Fruit fly (Drosophila melanogaster): ENCODE results near the gene Tom.

The Tom gene

DNA sequence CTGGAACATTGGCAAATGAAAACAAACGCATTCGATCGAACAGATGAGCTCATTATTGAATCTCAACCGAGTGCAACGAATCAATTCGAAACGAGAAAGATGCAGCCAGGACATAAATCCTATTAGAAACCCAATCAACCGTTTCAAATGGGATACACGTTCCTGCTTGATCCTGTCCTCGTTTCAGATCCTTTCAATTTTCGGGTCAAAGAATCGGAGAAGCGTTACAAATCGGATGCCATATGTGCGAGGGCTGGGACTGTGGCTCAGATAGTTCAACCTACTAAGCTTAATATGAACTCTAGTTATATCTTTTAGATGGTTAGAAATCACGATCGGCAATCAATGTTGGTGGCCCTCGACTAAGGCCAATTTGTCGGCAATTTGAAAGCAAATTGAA, 19.2 kb upstream of the Tom start:
- TF ChIP-seq CG11762 (GFP tag; optimal IDR thresholded peaks at IDR 0.05; ENCODE audit: insufficient read depth) (no peak), Blimp-1 (GFP tag; optimal IDR thresholded peaks at IDR 0.05) (no peak), CG6792 (GFP tag; optimal IDR thresholded peaks at IDR 0.05) (no peak), CG4318 (GFP tag; optimal IDR thresholded peaks at IDR 0.05) (no peak), achi (GFP tag; optimal IDR thresholded peaks at IDR 0.05) (no peak), CG32006 (GFP tag; optimal IDR thresholded peaks at IDR 0.05) (no peak), spab (GFP tag; optimal IDR thresholded peaks at IDR 0.05) (no peak), CG7368 (GFP tag; optimal IDR thresholded peaks at IDR 0.05) (no peak), Gug (GFP tag; IDR thresholded peaks at IDR 0.05) (no peak), CG11294 (GFP tag; IDR thresholded peaks at IDR 0.05) (no peak), Ets21C (GFP tag; optimal IDR thresholded peaks at IDR 0.05) (no peak), CG11902 (GFP tag; optimal IDR thresholded peaks at IDR 0.05) (no peak), fd85E (GFP tag; optimal IDR thresholded peaks at IDR 0.05) (no peak)

DNA sequence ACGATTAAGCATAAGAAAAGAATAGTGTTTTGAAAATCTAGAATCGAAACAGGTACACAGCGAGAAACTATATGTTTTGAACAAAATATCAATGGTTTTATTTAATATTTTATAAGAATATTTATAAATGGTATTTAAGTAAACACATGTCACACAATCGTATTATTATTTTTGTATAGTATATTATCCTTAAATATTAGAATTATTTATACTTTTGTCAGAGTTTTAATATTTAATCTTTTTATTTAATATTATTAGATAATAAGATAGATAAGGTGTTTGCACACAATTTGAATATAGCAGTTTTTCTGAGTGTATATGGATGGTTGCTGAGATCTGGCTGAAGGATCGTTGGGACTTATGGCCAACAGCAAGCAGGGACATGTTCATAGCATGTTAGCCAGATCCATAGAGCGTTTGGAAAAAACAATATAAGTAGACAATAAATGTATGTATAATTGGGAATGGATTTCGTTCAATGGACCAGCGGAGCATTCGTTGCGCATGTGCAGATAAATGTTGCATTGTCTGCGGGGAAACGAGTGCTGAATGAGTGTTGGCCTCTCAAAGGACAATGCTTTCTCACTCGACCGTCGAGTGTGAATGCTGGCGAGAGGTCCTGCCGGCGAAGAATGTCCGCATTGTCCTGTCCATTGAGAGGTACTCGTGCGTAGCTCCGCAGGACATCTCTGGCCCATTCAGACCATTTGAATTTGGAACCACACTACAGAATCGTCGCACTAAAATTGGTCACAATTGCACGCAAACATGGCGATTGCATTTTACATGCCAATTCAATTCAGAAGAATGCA, 16.1 kb upstream of the Tom start:
- TF ChIP-seq Gug (GFP tag; IDR thresholded peaks at IDR 0.05) (no peak), CG8119 (GFP tag; IDR thresholded peaks at IDR 0.05) (no peak), dac (GFP tag; optimal IDR thresholded peaks at IDR 0.05) (no peak), Sox14 (GFP tag; optimal IDR thresholded peaks at IDR 0.05) (no peak), fd59A (GFP tag; optimal IDR thresholded peaks at IDR 0.05) (no peak), Lpt (GFP tag; optimal IDR thresholded peaks at IDR 0.05) (no peak), vri (GFP tag; optimal IDR thresholded peaks at IDR 0.05) (no peak), eg (GFP tag; IDR thresholded peaks at IDR 0.05) (no peak), esn (GFP tag; optimal IDR thresholded peaks at IDR 0.05) (no peak), CG15336 (GFP tag; IDR thresholded peaks at IDR 0.05) (no peak), CG11902 (GFP tag; optimal IDR thresholded peaks at IDR 0.05) (no peak), cyc (GFP tag; optimal IDR thresholded peaks at IDR 0.05) (no peak), Blimp-1 (GFP tag; optimal IDR thresholded peaks at IDR 0.05) (no peak), achi (GFP tag; optimal IDR thresholded peaks at IDR 0.05) (no peak), CG6808 (GFP tag; optimal IDR thresholded peaks at IDR 0.05) (no peak), Met (GFP tag; optimal IDR thresholded peaks at IDR 0.05) (no peak), Hr4 (GFP tag; optimal IDR thresholded peaks at IDR 0.05) (no peak), Eip93F (GFP tag; optimal IDR thresholded peaks at IDR 0.05) (no peak), Hr38 (GFP tag; optimal IDR thresholded peaks at IDR 0.05) (no peak), CG10631 (GFP tag; optimal IDR thresholded peaks at IDR 0.05) (no peak)

DNA sequence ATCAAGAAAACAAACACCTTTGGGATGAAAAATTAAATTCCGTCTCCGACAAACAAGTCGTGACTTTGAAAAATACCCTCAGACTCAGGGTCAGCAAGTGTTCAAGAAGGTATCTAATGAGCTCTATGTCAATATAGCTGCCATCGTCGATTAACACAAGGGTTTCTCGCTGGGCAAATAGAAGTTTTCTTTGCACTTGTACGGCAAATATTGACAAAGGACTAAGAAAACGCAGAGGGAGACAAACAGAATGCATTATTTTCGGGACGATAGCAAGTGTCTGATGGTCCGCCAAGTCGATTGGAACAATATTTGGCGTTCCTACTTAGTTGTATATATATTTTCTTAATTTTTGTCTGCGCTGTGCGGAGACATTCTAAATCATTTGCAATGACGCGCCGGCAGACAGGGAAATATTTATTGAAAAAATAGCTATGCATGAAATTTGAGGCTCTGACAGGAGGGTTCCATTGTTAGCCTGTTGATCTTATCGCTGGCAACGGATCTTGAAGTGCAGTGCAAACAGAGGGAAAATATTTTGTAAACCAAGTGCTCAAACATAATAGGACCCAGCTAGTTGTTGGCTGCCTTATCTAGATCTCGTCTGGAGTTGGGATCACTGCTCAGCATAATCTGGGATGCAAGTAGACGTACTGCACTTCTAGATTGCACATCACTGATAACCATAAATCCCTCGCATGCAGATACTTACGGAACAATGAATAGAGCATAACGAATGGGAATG, 12.7 kb upstream of the Tom start:
- peak; percentile 93 for TF ChIP-seq fkh (GFP tag; optimal IDR thresholded peaks at IDR 0.05)
- no peak for TF ChIP-seq Hr4 (GFP tag; optimal IDR thresholded peaks at IDR 0.05)
- TF ChIP-seq fd85E (GFP tag; optimal IDR thresholded peaks at IDR 0.05), result no peak

DNA sequence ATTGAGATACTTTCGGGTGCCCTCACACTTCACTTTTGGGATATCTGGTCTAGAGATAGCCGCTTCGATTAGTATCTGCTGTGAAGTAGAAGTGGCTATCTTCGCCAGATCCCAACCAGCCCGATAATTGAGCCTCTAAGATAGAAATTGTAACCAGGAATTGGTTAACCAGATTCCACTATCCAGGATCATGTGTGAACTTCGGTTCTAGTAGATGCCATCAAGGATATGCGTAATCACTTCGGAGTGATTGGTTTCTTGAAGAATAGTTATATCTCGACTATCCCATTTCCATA, 12.2 kb upstream of the Tom start:
- TF ChIP-seq CG8119 (GFP tag; IDR thresholded peaks at IDR 0.05) (no peak), Smox (GFP tag; optimal IDR thresholded peaks at IDR 0.05) (no peak)

DNA sequence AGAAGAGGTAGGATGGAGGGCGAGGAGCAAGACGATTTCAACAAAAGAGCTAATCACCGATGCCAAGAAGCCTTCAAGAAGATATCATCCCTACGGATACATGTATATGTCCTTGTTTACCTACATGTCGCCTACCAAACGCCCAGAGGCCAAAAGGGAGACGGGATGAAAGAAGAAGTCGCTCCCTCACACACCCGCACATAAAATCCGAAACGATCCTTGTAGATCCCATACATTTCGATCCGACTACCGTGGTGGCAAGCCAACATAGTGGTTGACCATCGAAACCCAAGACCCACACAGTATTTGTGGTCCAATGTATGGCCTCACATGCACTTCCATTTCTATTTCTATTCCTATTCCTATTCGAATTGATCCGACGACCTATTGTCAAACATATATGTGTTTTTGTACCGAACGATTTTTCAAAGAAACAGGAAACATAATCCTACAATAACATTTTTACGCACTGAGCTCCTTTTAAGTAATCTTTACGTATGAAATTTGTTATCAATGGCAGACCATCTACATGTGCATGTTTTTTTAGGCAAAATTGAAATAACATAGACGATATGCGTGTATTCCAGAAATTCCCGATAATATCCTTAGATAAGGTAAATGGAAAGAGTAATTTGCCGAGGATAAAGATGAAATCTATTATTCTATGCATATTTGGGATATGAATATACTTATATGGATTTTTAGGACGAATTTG, 10.4 kb upstream of the Tom start:
- no peak for TF ChIP-seq CG8319 (GFP tag; optimal IDR thresholded peaks at IDR 0.05)
- TF ChIP-seq Sox14 (GFP tag; optimal IDR thresholded peaks at IDR 0.05), result no peak
- TF ChIP-seq eg (GFP tag; IDR thresholded peaks at IDR 0.05), result no peak
- no peak for TF ChIP-seq fd59A (GFP tag; optimal IDR thresholded peaks at IDR 0.05)
- no peak for TF ChIP-seq CG15336 (GFP tag; IDR thresholded peaks at IDR 0.05)
- TF ChIP-seq Eip75B (GFP tag; optimal IDR thresholded peaks at IDR 0.05), result no peak
- TF ChIP-seq Sox15 (GFP tag; optimal IDR thresholded peaks at IDR 0.05), result no peak
- TF ChIP-seq Hr39 (GFP tag; optimal IDR thresholded peaks at IDR 0.05), result no peak
- TF ChIP-seq Hr4 (GFP tag; optimal IDR thresholded peaks at IDR 0.05), result no peak
- TF ChIP-seq Blimp-1 (GFP tag; optimal IDR thresholded peaks at IDR 0.05), result no peak
- no peak for TF ChIP-seq fkh (GFP tag; optimal IDR thresholded peaks at IDR 0.05)
- TF ChIP-seq net (GFP tag; optimal IDR thresholded peaks at IDR 0.05), result no peak
- no peak for TF ChIP-seq Hr38 (GFP tag; optimal IDR thresholded peaks at IDR 0.05)

All from whole organism, prepupa.